Fruit fly (Drosophila melanogaster): ENCODE data around the gene Det.

Det gene

DNA sequence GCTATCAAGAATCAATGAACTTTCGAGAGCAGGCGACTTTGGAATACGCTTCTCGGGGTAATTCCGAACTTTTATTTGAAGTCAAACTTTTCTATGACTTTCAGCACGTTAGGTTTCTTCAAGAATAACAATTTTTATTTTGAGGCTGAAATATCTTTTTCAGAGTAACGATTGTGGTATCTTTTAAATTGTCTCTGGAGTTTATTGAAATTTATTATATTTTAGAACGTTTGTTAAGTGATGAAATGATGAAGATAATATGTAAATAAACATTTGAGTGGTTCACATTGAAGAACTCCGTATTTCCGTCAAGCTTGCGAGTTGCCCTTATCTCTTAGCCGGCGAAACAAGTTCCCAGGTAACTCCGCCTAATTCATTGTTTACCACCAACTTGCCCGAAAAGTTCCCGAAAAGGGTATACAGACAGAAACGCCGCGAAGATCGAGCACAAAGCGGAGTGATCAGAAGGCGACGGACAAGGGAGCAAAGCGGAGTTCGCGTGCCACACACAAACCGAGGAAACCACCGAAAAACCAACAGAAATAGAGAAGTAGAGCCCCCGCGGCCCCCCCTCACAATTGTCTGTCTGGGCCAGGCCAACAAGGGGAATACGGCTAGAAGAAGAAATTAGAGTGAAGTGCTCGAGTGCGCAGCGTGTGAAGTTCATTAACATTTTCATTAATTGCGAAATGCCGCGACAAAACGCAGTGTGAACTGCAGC is 31.7 kb upstream of the Det start (continued):
- TF ChIP-seq Hr78 (GFP tag; optimal IDR thresholded peaks at IDR 0.05) (no peak), mam (GFP tag; optimal IDR thresholded peaks at IDR 0.05) (peak; percentile 5), CG17328 (GFP tag; IDR thresholded peaks at IDR 0.05) (no peak), CG14965 (GFP tag; optimal IDR thresholded peaks at IDR 0.05; ENCODE audit: borderline replicate concordance) (no peak), Myb (GFP tag; optimal IDR thresholded peaks at IDR 0.05) (no peak), toy (GFP tag; IDR thresholded peaks at IDR 0.05) (no peak), CG1233 (GFP tag; optimal IDR thresholded peaks at IDR 0.05) (no peak), Doc2 (GFP tag; IDR thresholded peaks at IDR 0.05) (no peak), bsh (GFP tag; optimal IDR thresholded peaks at IDR 0.05) (peak in 1 of 2 experiments; percentile 55), CG17361 (GFP tag; IDR thresholded peaks at IDR 0.05) (peak; percentile 69; the same call in 2 of the 3 replicates), Lhr (GFP tag; optimal IDR thresholded peaks at IDR 0.05) (no peak), Antp (GFP tag; optimal IDR thresholded peaks at IDR 0.05) (no peak), CG10431 (GFP tag; optimal IDR thresholded peaks at IDR 0.05) (no peak), HLH4C (GFP tag; IDR thresholded peaks at IDR 0.05; ENCODE audit: partially characterized antibody) (no peak), CG4617 (GFP tag; optimal IDR thresholded peaks at IDR 0.05; ENCODE audit: borderline replicate concordance) (no peak), so (GFP tag; IDR thresholded peaks at IDR 0.05) (no peak), MTF-1 (GFP tag; optimal IDR thresholded peaks at IDR 0.05; ENCODE audit: borderline replicate concordance) (no peak), chm (GFP tag; IDR thresholded peaks at IDR 0.05) (no peak), hth (optimal IDR thresholded peaks at IDR 0.05) (no peak), wor (GFP tag; IDR thresholded peaks at IDR 0.05) (no peak), bab2 (GFP tag; optimal IDR thresholded peaks at IDR 0.05) (no peak), CG10321 (GFP tag; IDR thresholded peaks at IDR 0.05) (no peak), Pdp1 (GFP tag; optimal IDR thresholded peaks at IDR 0.05) (peak in 1 of 2 experiments; percentile 10), sna (GFP tag; IDR thresholded peaks at IDR 0.05; ENCODE audit: partially characterized antibody) (no peak), eve (GFP tag; optimal IDR thresholded peaks at IDR 0.05) (peak in 1 of 2 experiments; percentile 55), dati (GFP tag; IDR thresholded peaks at IDR 0.05) (no peak), p53 (GFP tag; optimal IDR thresholded peaks at IDR 0.05) (no peak), Hsf (GFP tag; optimal IDR thresholded peaks at IDR 0.05) (peak; percentile 11), CG1529 (GFP tag; optimal IDR thresholded peaks at IDR 0.05) (no peak), CG8281 (tag; optimal IDR thresholded peaks at IDR 0.05) (no peak), CG16813 (GFP tag; IDR thresholded peaks at IDR 0.05; ENCODE audit: partially characterized antibody) (no peak), ttk (GFP tag; IDR thresholded peaks at IDR 0.05) (no peak), CG8944 (GFP tag; optimal IDR thresholded peaks at IDR 0.05) (no peak), CG10267 (tag; optimal IDR thresholded peaks at IDR 0.05) (peak; percentile 14), Chrac-16 (GFP tag; optimal IDR thresholded peaks at IDR 0.05) (no peak), dpn (GFP tag; optimal IDR thresholded peaks at IDR 0.05) (no peak), CG9817 (tag; optimal IDR thresholded peaks at IDR 0.05) (no peak), salm (tag; optimal IDR thresholded peaks at IDR 0.05) (no peak), gcm (GFP tag; optimal IDR thresholded peaks at IDR 0.05) (peak; percentile 12), CG7786 (GFP tag; optimal IDR thresholded peaks at IDR 0.05) (no peak), hbn (GFP tag; IDR thresholded peaks at IDR 0.05; ENCODE audit: partially characterized antibody) (no peak), crc (GFP tag; optimal IDR thresholded peaks at IDR 0.05) (no peak), tup (GFP tag; optimal IDR thresholded peaks at IDR 0.05) (no peak), Usf (GFP tag; optimal IDR thresholded peaks at IDR 0.05) (no peak), caup (GFP tag; optimal IDR thresholded peaks at IDR 0.05; ENCODE audit: severe bottlenecking) (no peak), CG12236 (GFP tag; optimal IDR thresholded peaks at IDR 0.05) (no peak), amos (GFP tag; IDR thresholded peaks at IDR 0.05; ENCODE audit: partially characterized antibody) (no peak), Poxn (GFP tag; IDR thresholded peaks at IDR 0.05) (no peak), kni (GFP tag; optimal IDR thresholded peaks at IDR 0.05) (peak; percentile 61)

Data from whole organism, embryonic.